Worm (Caenorhabditis elegans): Measurements from ENCODE around the gene W09C2.7.

Gene W09C2.7

ce11 chrIV:9669969-9670368 is 47.8 kb upstream of the W09C2.7 start:
- peak; percentile 68 for TF ChIP-seq gmeb-1 (tag; optimal IDR thresholded peaks at IDR 0.05)
- peak; percentile 81 for TF ChIP-seq nhr-21 (tag; optimal IDR thresholded peaks at IDR 0.05)
- peak; percentile 77 for TF ChIP-seq elt-1 (tag; optimal IDR thresholded peaks at IDR 0.05)
- peak; percentile 37 for TF ChIP-seq fos-1 (tag; optimal IDR thresholded peaks at IDR 0.05)
- peak; percentile 65 for TF ChIP-seq nhr-129 (tag; optimal IDR thresholded peaks at IDR 0.05)
- TF ChIP-seq lsy-2 (tag; optimal IDR thresholded peaks at IDR 0.05): peak in 1 of 2 experiments; percentile 70
- peak; percentile 9 for TF ChIP-seq F13H6.1 (tag; optimal IDR thresholded peaks at IDR 0.05)
- TF ChIP-seq crh-2 (tag; optimal IDR thresholded peaks at IDR 0.05): peak; percentile 30
- TF ChIP-seq sma-9 (GFP tag; optimal IDR thresholded peaks at IDR 0.05): peak; percentile 93
- TF ChIP-seq sma-9 (tag; optimal IDR thresholded peaks at IDR 0.05): no peak
- peak; percentile 26 for TF ChIP-seq lin-13 (GFP tag; optimal IDR thresholded peaks at IDR 0.05)
- TF ChIP-seq nhr-25 (tag; optimal IDR thresholded peaks at IDR 0.05): peak; percentile 68
- peak; percentile 61 for TF ChIP-seq blmp-1 (tag; optimal IDR thresholded peaks at IDR 0.05; ENCODE audit: insufficient read depth)
- no peak for TF ChIP-seq nhr-23 (tag; optimal IDR thresholded peaks at IDR 0.05)
- peak; percentile 70 for TF ChIP-seq sma-3 (GFP tag; optimal IDR thresholded peaks at IDR 0.05)
- peak; percentile 33 for TF ChIP-seq egl-27 (tag; optimal IDR thresholded peaks at IDR 0.05)
- no peak for TF ChIP-seq unc-39 (tag; optimal IDR thresholded peaks at IDR 0.05)
- TF ChIP-seq mbf-1 (tag; optimal IDR thresholded peaks at IDR 0.05): no peak
- peak; percentile 81 for TF ChIP-seq nhr-6 (tag; optimal IDR thresholded peaks at IDR 0.05)
- no peak for TF ChIP-seq lin-39 (tag; optimal IDR thresholded peaks at IDR 0.05)
- peak; percentile 21 for TF ChIP-seq sem-4 (tag; optimal IDR thresholded peaks at IDR 0.05)
- peak; percentile 59 to 83 for TF ChIP-seq mdl-1 (tag; optimal IDR thresholded peaks at IDR 0.05)

ce11 chrIV:9668103-9668672 is 46.0 kb upstream of the W09C2.7 start:
- TF ChIP-seq nhr-23 (tag; optimal IDR thresholded peaks at IDR 0.05): no peak
- TF ChIP-seq sma-3 (GFP tag; optimal IDR thresholded peaks at IDR 0.05): no peak
- TF ChIP-seq nhr-77 (tag; optimal IDR thresholded peaks at IDR 0.05): no peak
- peak; percentile 38 for TF ChIP-seq ztf-4 (tag; optimal IDR thresholded peaks at IDR 0.05)
- TF ChIP-seq crh-2 (tag; optimal IDR thresholded peaks at IDR 0.05): peak; percentile 44
- TF ChIP-seq nhr-11 (tag; optimal IDR thresholded peaks at IDR 0.05): no peak
- no peak for TF ChIP-seq sem-4 (tag; optimal IDR thresholded peaks at IDR 0.05)
- no peak for TF ChIP-seq ama-1 (optimal IDR thresholded peaks at IDR 0.05)
- TF ChIP-seq sma-9 (GFP tag; optimal IDR thresholded peaks at IDR 0.05): peak; percentile 77
- no peak for TF ChIP-seq sma-9 (tag; optimal IDR thresholded peaks at IDR 0.05)
- peak; percentile 59 for TF ChIP-seq F13H6.1 (tag; optimal IDR thresholded peaks at IDR 0.05)
- TF ChIP-seq ceh-82 (tag; optimal IDR thresholded peaks at IDR 0.05): no peak
- TF ChIP-seq nhr-6 (tag; optimal IDR thresholded peaks at IDR 0.05): no peak
- no peak for TF ChIP-seq nhr-21 (tag; optimal IDR thresholded peaks at IDR 0.05)
- no peak for TF ChIP-seq nhr-25 (tag; optimal IDR thresholded peaks at IDR 0.05)
- TF ChIP-seq nhr-10 (tag; optimal IDR thresholded peaks at IDR 0.05): no peak
- TF ChIP-seq ztf-1 (GFP tag; conservative IDR thresholded peaks at IDR 0.05): no peak
- no peak for TF ChIP-seq mbf-1 (tag; optimal IDR thresholded peaks at IDR 0.05)
- TF ChIP-seq elt-1 (tag; optimal IDR thresholded peaks at IDR 0.05): no peak
- TF ChIP-seq lsy-2 (tag; optimal IDR thresholded peaks at IDR 0.05): peak in 1 of 2 experiments; percentile 39
- TF ChIP-seq lin-13 (GFP tag; optimal IDR thresholded peaks at IDR 0.05): no peak
- TF ChIP-seq nhr-129 (tag; optimal IDR thresholded peaks at IDR 0.05): peak; percentile 3

ce11 chrIV:9667084-9667483 is 44.9 kb upstream of the W09C2.7 start:
- no peak for TF ChIP-seq alr-1 (tag; optimal IDR thresholded peaks at IDR 0.05)
- TF ChIP-seq F13H6.1 (tag; optimal IDR thresholded peaks at IDR 0.05): peak; percentile 22
- TF ChIP-seq sma-9 (GFP tag; optimal IDR thresholded peaks at IDR 0.05): peak; percentile 90
- no peak for TF ChIP-seq sma-9 (tag; optimal IDR thresholded peaks at IDR 0.05)
- TF ChIP-seq unc-55 (GFP tag; optimal IDR thresholded peaks at IDR 0.05): no peak
- TF ChIP-seq ceh-16 (tag; optimal IDR thresholded peaks at IDR 0.05): no peak
- no peak for TF ChIP-seq blmp-1 (tag; optimal IDR thresholded peaks at IDR 0.05; ENCODE audit: insufficient read depth)
- TF ChIP-seq nhr-25 (tag; optimal IDR thresholded peaks at IDR 0.05): no peak

- TF ChIP-seq crh-2 (tag; optimal IDR thresholded peaks at IDR 0.05) (no peak), nhr-11 (tag; optimal IDR thresholded peaks at IDR 0.05) (no peak), fos-1 (tag; optimal IDR thresholded peaks at IDR 0.05) (no peak), ceh-16 (tag; optimal IDR thresholded peaks at IDR 0.05) (no peak), gmeb-1 (tag; optimal IDR thresholded peaks at IDR 0.05) (no peak), unc-62 (GFP tag; optimal IDR thresholded peaks at IDR 0.05) (no peak), dmd-4 (tag; optimal IDR thresholded peaks at IDR 0.05) (no peak), ama-1 (optimal IDR thresholded peaks at IDR 0.05) (no peak), snpc-4 (tag; optimal IDR thresholded peaks at IDR 0.05) (no peak), lin-13 (GFP tag; optimal IDR thresholded peaks at IDR 0.05) (no peak), R02D3.7 (tag; optimal IDR thresholded peaks at IDR 0.05) (no peak), unc-55 (GFP tag; optimal IDR thresholded peaks at IDR 0.05) (no peak)
Measured at ce11 chrIV:9659999-9660398, 37.8 kb upstream of the W09C2.7 start.
